Worm (Caenorhabditis elegans) whole organism, L4 larva: ENCODE measurements around the gene snet-1.

Experiments used
- F10B5.3 ChIP-seq: sonication (generic microtip); optimal IDR thresholded peaks from 2 replicates; lab custom pipeline; 2016; ENCODE audit warnings: mild to moderate bottlenecking, missing genetic modification characterization, missing compliant biosample characterization
- F26F4.8 ChIP-seq: fragments of 200-800 bp; sonication (Bioruptor generic); conservative IDR thresholded peaks from 2 replicates; pipeline ENCODE4 v1.3.6; 2022; ENCODE audit warnings: missing genetic modification characterization, missing compliant biosample characterization
- R02D3.7 ChIP-seq: fragments of 150-350 bp; sonication (generic microtip); optimal IDR thresholded peaks from 3 replicates; lab custom pipeline; 2014; ENCODE audit warnings: missing biosample characterization, missing genetic modification characterization
- T20F7.1 ChIP-seq: fragments of 200-800 bp; sonication (Bioruptor generic); optimal IDR thresholded peaks from 2 replicates; lab custom pipeline; 2018; ENCODE audit warnings: mild to moderate bottlenecking, missing genetic modification characterization, missing compliant biosample characterization
- T26A8.4 ChIP-seq: fragments of 200-800 bp; sonication (Bioruptor generic); IDR thresholded peaks from 2 replicates; pipeline ENCODE4 v1.3.6; 2022; ENCODE audit warnings: missing genetic modification characterization, missing compliant biosample characterization
- Y105C5A.15 ChIP-seq: fragments of 200-800 bp; sonication (Bioruptor generic); IDR thresholded peaks from 2 replicates; pipeline ENCODE4 v1.3.6; 2022; ENCODE audit warnings: missing genetic modification characterization, missing compliant biosample characterization
- Y5F2A.4 ChIP-seq: fragments of 200-800 bp; sonication (Bioruptor generic); optimal IDR thresholded peaks from 2 replicates; lab custom pipeline; 2018; ENCODE audit warnings: mild to moderate bottlenecking, missing genetic modification characterization, missing compliant biosample characterization
- ZK337.2 ChIP-seq: fragments of 200-800 bp; sonication (Bioruptor generic); IDR thresholded peaks from 2 replicates; pipeline ENCODE4 v1.3.6; 2022; ENCODE audit warnings: missing genetic modification reagents, missing genetic modification characterization, missing compliant biosample characterization
- ZK546.5 ChIP-seq, 2 experiments: sonication (generic microtip); optimal IDR thresholded peaks; 2 replicates each; lab custom pipeline; 2017; ENCODE audit warnings: missing biosample characterization in 2 of 2, missing genetic modification characterization in 2 of 2
- aha-1 ChIP-seq: fragments of 150-350 bp; peaks from one replicate; lab custom pipeline; 2014; ENCODE audit warnings: missing biosample characterization, missing genetic modification characterization
- arid-1 ChIP-seq: fragments of 200-800 bp; sonication (Bioruptor generic); conservative IDR thresholded peaks from 2 replicates; pipeline ENCODE4 v1.3.6; 2022; ENCODE audit warnings: missing genetic modification reagents, missing genetic modification characterization, missing compliant biosample characterization
- attf-4 ChIP-seq: sonication (generic microtip); optimal IDR thresholded peaks from 3 replicates; lab custom pipeline; 2017; ENCODE audit warnings: missing biosample characterization, missing genetic modification characterization
- ceh-28 ChIP-seq: fragments of 150-350 bp; optimal IDR thresholded peaks from 2 replicates; lab custom pipeline; 2014; ENCODE audit warnings: missing biosample characterization, missing genetic modification reagents, missing genetic modification characterization
- ceh-32 ChIP-seq: sonication (generic microtip); optimal IDR thresholded peaks from 2 replicates; lab custom pipeline; 2016; ENCODE audit warnings: mild to moderate bottlenecking, missing genetic modification characterization, missing compliant biosample characterization; ENCODE audit not compliant: poor library complexity
- ceh-62 ChIP-seq: sonication (generic microtip); optimal IDR thresholded peaks from 2 replicates; lab custom pipeline; 2017; ENCODE audit warnings: missing biosample characterization, missing genetic modification characterization
- ces-1 ChIP-seq: fragments of 150-350 bp; sonication (generic microtip); optimal IDR thresholded peaks from 4 replicates; lab custom pipeline; 2014; ENCODE audit warnings: missing biosample characterization, missing genetic modification reagents, missing genetic modification characterization
- cey-2 ChIP-seq: sonication (generic microtip); optimal IDR thresholded peaks from 3 replicates; lab custom pipeline; 2017; ENCODE audit warnings: missing genetic modification characterization, mild to moderate bottlenecking, missing compliant biosample characterization, antibody characterized with exemption, borderline replicate concordance; ENCODE audit not compliant: insufficient read depth
- daf-19 ChIP-seq: fragments of 200-800 bp; sonication (Bioruptor generic); conservative IDR thresholded peaks from 2 replicates; pipeline ENCODE4 v1.3.6; 2022; ENCODE audit warnings: missing genetic modification characterization, missing compliant biosample characterization
- daf-8 ChIP-seq: fragments of 200-800 bp; sonication (Bioruptor generic); IDR thresholded peaks from 2 replicates; pipeline ENCODE4 v1.3.6; 2022; ENCODE audit warnings: missing genetic modification characterization, missing compliant biosample characterization
- dmd-9 ChIP-seq: fragments of 200-800 bp; sonication (Bioruptor generic); IDR thresholded peaks from 2 replicates; pipeline ENCODE4 v1.3.6; 2022; ENCODE audit warnings: missing genetic modification reagents, missing genetic modification characterization, missing compliant biosample characterization
- duxl-1 ChIP-seq: sonication (generic microtip); optimal IDR thresholded peaks from 2 replicates; lab custom pipeline; 2016; ENCODE audit warnings: mild to moderate bottlenecking, missing genetic modification characterization, moderate library complexity, missing compliant biosample characterization; ENCODE audit not compliant: poor library complexity
- dve-1 ChIP-seq: sonication (generic microtip); optimal IDR thresholded peaks from 2 replicates; lab custom pipeline; 2017; ENCODE audit warnings: antibody characterized with exemption, mild to moderate bottlenecking, missing genetic modification characterization, missing compliant biosample characterization; ENCODE audit not compliant: insufficient read depth
- egl-27 ChIP-seq: sonication (generic microtip); optimal IDR thresholded peaks from 3 replicates; lab custom pipeline; 2017; ENCODE audit warnings: missing biosample characterization, missing genetic modification reagents, missing genetic modification characterization
- egl-43 ChIP-seq: fragments of 200-800 bp; sonication (Bioruptor generic); IDR thresholded peaks from 2 replicates; pipeline ENCODE4 v1.3.6; 2022; ENCODE audit warnings: missing genetic modification reagents, missing genetic modification characterization, missing compliant biosample characterization
- fkh-10 ChIP-seq: fragments of 150-350 bp; optimal IDR thresholded peaks from 2 replicates; lab custom pipeline; 2014; ENCODE audit warnings: missing biosample characterization, missing genetic modification reagents, missing genetic modification characterization
- hif-1 ChIP-seq, 2 experiments: sonication (generic microtip); optimal IDR thresholded peaks; 2 replicates each; lab custom pipeline; 2016 to 2017; ENCODE audit warnings: missing compliant biosample characterization in 2 of 2, missing genetic modification characterization in 2 of 2, missing genetic modification reagents in 2 of 2, missing genotype in 2 of 2, mild to moderate bottlenecking in 1 of 2
- hlh-11 ChIP-seq: fragments of 200-800 bp; sonication (Bioruptor generic); optimal IDR thresholded peaks from 2 replicates; lab custom pipeline; 2018; ENCODE audit warnings: mild to moderate bottlenecking, missing genetic modification characterization, missing compliant biosample characterization
- lin-1 ChIP-seq: fragments of 200-800 bp; sonication (Bioruptor generic); IDR thresholded peaks from 2 replicates; pipeline ENCODE4 v1.3.6; 2022; ENCODE audit warnings: missing genetic modification reagents, missing genetic modification characterization, missing compliant biosample characterization
- lin-13 ChIP-seq: fragments of 150-350 bp; optimal IDR thresholded peaks from 2 replicates; lab custom pipeline; 2014; ENCODE audit warnings: missing biosample characterization, missing genetic modification reagents, missing genetic modification characterization
- lin-15B ChIP-seq: fragments of 150-350 bp; sonication (generic microtip); optimal IDR thresholded peaks from 3 replicates; lab custom pipeline; 2014; ENCODE audit warnings: missing biosample characterization, missing genetic modification characterization
- lin-29 ChIP-seq: fragments of 200-800 bp; sonication (Bioruptor generic); IDR thresholded peaks from 2 replicates; pipeline ENCODE4 v1.3.6; 2022; ENCODE audit warnings: missing genetic modification reagents, missing genetic modification characterization, missing compliant biosample characterization
- lin-38 ChIP-seq: fragments of 200-800 bp; sonication (Bioruptor generic); IDR thresholded peaks from 2 replicates; pipeline ENCODE4 v1.3.6; 2022; ENCODE audit warnings: missing genetic modification reagents, missing genetic modification characterization, missing compliant biosample characterization
- madf-9 ChIP-seq: fragments of 200-800 bp; sonication (Bioruptor generic); conservative IDR thresholded peaks from 2 replicates; pipeline ENCODE4 v1.3.6; 2022; ENCODE audit warnings: missing genetic modification reagents, missing genetic modification characterization, missing compliant biosample characterization
- mdt-29 ChIP-seq: fragments of 200-800 bp; sonication (Bioruptor generic); IDR thresholded peaks from 2 replicates; pipeline ENCODE4 v1.3.6; 2022; ENCODE audit warnings: missing genetic modification reagents, missing genetic modification characterization, missing compliant biosample characterization
- mxl-3 ChIP-seq: fragments of 200-800 bp; sonication (Bioruptor generic); optimal IDR thresholded peaks from 2 replicates; lab custom pipeline; 2018; ENCODE audit warnings: mild to moderate bottlenecking, missing genetic modification characterization, missing compliant biosample characterization
- nhr-102 ChIP-seq: sonication (generic microtip); optimal IDR thresholded peaks from 2 replicates; lab custom pipeline; 2016; ENCODE audit warnings: mild to moderate bottlenecking, missing genetic modification characterization, moderate library complexity, missing compliant biosample characterization
- nhr-11 ChIP-seq: fragments of 150-350 bp; optimal IDR thresholded peaks from 2 replicates; lab custom pipeline; 2014; ENCODE audit warnings: missing biosample characterization, missing genetic modification characterization
- nhr-111 ChIP-seq: fragments of 200-800 bp; sonication (Bioruptor generic); optimal IDR thresholded peaks from 2 replicates; lab custom pipeline; 2018; ENCODE audit warnings: mild to moderate bottlenecking, missing genetic modification characterization, missing compliant biosample characterization
- nhr-25 ChIP-seq: sonication (generic microtip); optimal IDR thresholded peaks from 2 replicates; lab custom pipeline; 2017; ENCODE audit warnings: missing genetic modification characterization, mild to moderate bottlenecking, missing compliant biosample characterization, antibody characterized with exemption, moderate library complexity, borderline replicate concordance; ENCODE audit not compliant: insufficient read depth
- nhr-28 ChIP-seq: fragments of 150-350 bp; optimal IDR thresholded peaks from 2 replicates; lab custom pipeline; 2014; ENCODE audit warnings: missing biosample characterization, missing genetic modification characterization
- nhr-41 ChIP-seq: fragments of 200-800 bp; sonication (Bioruptor generic); IDR thresholded peaks from 2 replicates; pipeline ENCODE4 v1.3.6; 2022; ENCODE audit warnings: missing genetic modification reagents, missing genetic modification characterization, missing compliant biosample characterization
- saeg-2 ChIP-seq: fragments of 200-800 bp; sonication (Bioruptor generic); IDR thresholded peaks from 2 replicates; pipeline ENCODE4 v1.3.6; 2022; ENCODE audit warnings: missing genetic modification reagents, missing genetic modification characterization, missing compliant biosample characterization
- skn-1 ChIP-seq: fragments of 150-350 bp; optimal IDR thresholded peaks from 2 replicates; lab custom pipeline; 2014; ENCODE audit warnings: missing biosample characterization, missing genetic modification characterization
- snpc-4 ChIP-seq: fragments of 150-350 bp; optimal IDR thresholded peaks from 2 replicates; lab custom pipeline; 2014; ENCODE audit warnings: missing biosample characterization, missing genetic modification characterization
- spr-1 ChIP-seq: sonication (generic microtip); optimal IDR thresholded peaks from 2 replicates; lab custom pipeline; 2016; ENCODE audit warnings: mild to moderate bottlenecking, missing genetic modification characterization, missing compliant biosample characterization
- unc-39 ChIP-seq: sonication (generic microtip); optimal IDR thresholded peaks from 2 replicates; lab custom pipeline; 2017; ENCODE audit warnings: missing biosample characterization, missing genetic modification characterization
- vab-7 ChIP-seq: fragments of 200-800 bp; sonication (Bioruptor generic); IDR thresholded peaks from 2 replicates; pipeline ENCODE4 v1.3.6; 2022; ENCODE audit warnings: missing genetic modification reagents, missing genetic modification characterization, missing compliant biosample characterization
- zfp-3 ChIP-seq: fragments of 200-800 bp; sonication (Bioruptor generic); conservative IDR thresholded peaks from 2 replicates; pipeline ENCODE4 v1.3.6; 2022; ENCODE audit warnings: missing genetic modification reagents, missing genetic modification characterization, missing compliant biosample characterization
- zip-11 ChIP-seq: fragments of 200-800 bp; sonication (Bioruptor generic); IDR thresholded peaks from 2 replicates; pipeline ENCODE4 v1.3.6; 2022; ENCODE audit warnings: missing genetic modification characterization, missing compliant biosample characterization
- ztf-11 ChIP-seq: fragments of 150-350 bp; optimal IDR thresholded peaks from 2 replicates; lab custom pipeline; 2014; ENCODE audit warnings: missing biosample characterization, missing genetic modification characterization

The snet-1 gene

DNA sequence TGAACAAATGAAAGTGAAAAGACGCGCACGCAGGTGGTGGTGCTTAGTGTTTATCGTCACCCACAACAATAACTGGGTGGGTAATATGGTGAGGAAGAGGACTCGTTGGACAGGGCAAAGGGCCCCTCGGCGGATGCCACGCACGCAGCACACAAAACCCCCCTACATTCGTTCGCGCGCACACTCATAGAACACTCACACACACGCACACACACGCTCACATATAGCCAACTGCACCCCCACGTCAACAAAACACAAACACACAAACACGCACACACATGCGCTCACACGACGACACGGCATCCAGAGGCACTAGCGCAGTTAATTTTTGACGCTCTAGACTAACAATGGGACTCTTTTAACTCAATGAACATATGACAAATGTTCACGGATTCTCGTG lies 25.4 kb upstream of the snet-1 start:
- TF ChIP-seq spr-1 (tag; lab: Kevin White, UChicago), result no peak
- no peak for TF ChIP-seq lin-13 (GFP tag; lab: Kevin White, UChicago)
- no peak for TF ChIP-seq T26A8.4
- TF ChIP-seq lin-29 (GFP tag; lab: Robert Waterston, UW), result no peak
- TF ChIP-seq duxl-1 (tag; lab: Kevin White, UChicago), result no peak
- TF ChIP-seq F26F4.8 (GFP tag; lab: Robert Waterston, UW), result no peak
- no peak for TF ChIP-seq daf-19 (GFP tag; lab: Robert Waterston, UW)
- no peak for TF ChIP-seq ZK337.2 (GFP tag; lab: Robert Waterston, UW)
- no peak for TF ChIP-seq arid-1
- peak; percentile 56 for TF ChIP-seq nhr-11 (tag; lab: Kevin White, UChicago)
- TF ChIP-seq ztf-11 (tag; lab: Kevin White, UChicago), result no peak
- TF ChIP-seq dmd-9, result no peak
- TF ChIP-seq F10B5.3 (tag; lab: Kevin White, UChicago), result no peak
- no peak for TF ChIP-seq lin-15B
- TF ChIP-seq Y5F2A.4 (GFP tag; lab: Kevin White, UChicago), result no peak
- TF ChIP-seq attf-4 (tag; lab: Kevin White, UChicago), result no peak
- TF ChIP-seq nhr-28 (tag; lab: Kevin White, UChicago), result peak; percentile 11
- TF ChIP-seq R02D3.7, result no peak
- no peak for TF ChIP-seq ceh-62 (tag; lab: Kevin White, UChicago)
- peak; percentile 60; the same call in 1 of the 2 replicates for TF ChIP-seq egl-43 (GFP tag; lab: Robert Waterston, UW)
- no peak for TF ChIP-seq nhr-111
- TF ChIP-seq ZK546.5 (tag; optimal IDR thresholded peaks at IDR 0.05; lab: Kevin White, UChicago), result no peak
- TF ChIP-seq nhr-41 (GFP tag; lab: Robert Waterston, UW), result no peak
- TF ChIP-seq lin-1, result no peak
- TF ChIP-seq zfp-3 (GFP tag; lab: Robert Waterston, UW), result 0 out of 2 replicates have a peak, but pooled peaks have one; percentile 58
- no peak for TF ChIP-seq snpc-4
- no peak for TF ChIP-seq nhr-25 (tag; lab: Kevin White, UChicago)
- TF ChIP-seq fkh-10 (GFP tag; lab: Kevin White, UChicago), result peak; percentile 64
- peak; percentile 49 for TF ChIP-seq hlh-11 (tag; lab: Kevin White, UChicago)
- TF ChIP-seq cey-2 (tag; lab: Kevin White, UChicago), result no peak
- TF ChIP-seq aha-1 (tag; lab: Kevin White, UChicago), result peak; percentile 99
- TF ChIP-seq lin-38, result no peak
- no peak for TF ChIP-seq T20F7.1
- TF ChIP-seq Y105C5A.15 (GFP tag; lab: Robert Waterston, UW), result no peak
- peak; percentile 8 for TF ChIP-seq mxl-3 (GFP tag; lab: Kevin White, UChicago)
- 0 out of 2 replicates have a peak, but pooled peaks have one; percentile 37 for TF ChIP-seq mdt-29 (GFP tag; lab: Robert Waterston, UW)
- TF ChIP-seq madf-9 (GFP tag; lab: Robert Waterston, UW), result 0 out of 2 replicates have a peak, but pooled peaks have one; percentile 17
- no peak for TF ChIP-seq saeg-2
- TF ChIP-seq skn-1 (tag; lab: Kevin White, UChicago), result no peak
- no peak for TF ChIP-seq egl-27 (tag; lab: Kevin White, UChicago)
- no peak for TF ChIP-seq unc-39 (tag; lab: Kevin White, UChicago)
- no peak for TF ChIP-seq nhr-102
- TF ChIP-seq ces-1 (GFP tag; lab: Kevin White, UChicago), result no peak
- no peak for TF ChIP-seq ceh-28
- peak in 1 of 2 experiments; percentile 64 for TF ChIP-seq hif-1 (tag; optimal IDR thresholded peaks at IDR 0.05; lab: Kevin White, UChicago)
- TF ChIP-seq zip-11 (GFP tag; lab: Robert Waterston, UW), result no peak
- no peak for TF ChIP-seq ceh-32
- peak; percentile 4 for TF ChIP-seq dve-1 (tag; lab: Kevin White, UChicago)
- no peak for TF ChIP-seq daf-8 (GFP tag; lab: Robert Waterston, UW)
- TF ChIP-seq vab-7 (GFP tag; lab: Robert Waterston, UW), result peak; percentile 58; the same call in 1 of the 2 replicates
